Worm (Caenorhabditis elegans): Measurements from ENCODE around the gene rab-14.

ce11 chrX:15630790-15631204 is 24.4 kb upstream of the rab-14 start:
- TF ChIP-seq nhr-28 (tag; optimal IDR thresholded peaks at IDR 0.05) (peak; percentile 34), lsy-2 (tag; optimal IDR thresholded peaks at IDR 0.05) (peak in 1 of 2 experiments; percentile 45), fkh-10 (GFP tag; optimal IDR thresholded peaks at IDR 0.05) (peak; percentile 75), attf-4 (tag; optimal IDR thresholded peaks at IDR 0.05) (no peak), duxl-1 (tag; optimal IDR thresholded peaks at IDR 0.05; ENCODE audit: poor library complexity) (no peak)
